Worm (Caenorhabditis elegans): Measurements from ENCODE around the gene ccm-3.

DNA sequence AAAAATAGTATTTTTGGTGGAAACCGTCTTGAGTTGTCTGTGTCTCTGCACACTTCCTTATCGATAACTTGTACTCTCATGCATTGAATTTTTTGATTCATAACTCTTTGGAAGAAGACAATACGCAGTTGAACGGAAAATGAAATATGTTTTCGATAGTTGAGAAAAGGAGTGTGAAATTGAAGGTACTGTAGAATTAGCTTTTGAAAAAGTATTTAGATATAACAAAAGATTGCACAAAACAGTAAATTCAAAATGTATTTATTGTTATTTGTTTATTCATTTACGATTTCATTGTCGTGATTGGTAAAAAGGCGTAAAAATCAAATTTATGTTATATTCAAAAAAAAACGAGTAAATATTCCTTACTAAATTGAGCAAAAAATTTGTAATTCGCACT lies 10.6 kb downstream of the ccm-3 start, which contains the start of gene C14A4.7:
- TF ChIP-seq lin-35 (GFP tag; optimal IDR thresholded peaks at IDR 0.05) (no peak), madf-3 (GFP tag; IDR thresholded peaks at IDR 0.05) (no peak), him-1 (tag; optimal IDR thresholded peaks at IDR 0.05) (no peak), pha-4 (tag; optimal IDR thresholded peaks at IDR 0.05) (no peak), dpl-1 (GFP tag; optimal IDR thresholded peaks at IDR 0.05) (no peak)

Data from whole organism, young adult.